Fruit fly (Drosophila melanogaster) whole organism, embryonic: ENCODE data around the gene CG11882.

ENCODE experiments used
- Awh ChIP-seq: fragments of 200-800 bp; sonication (Bioruptor generic); IDR thresholded peaks from 2 replicates; pipeline ENCODE4, ENCODE4 v1.3.6; 2022; ENCODE audit warnings: missing biosample characterization, missing genetic modification characterization
- Bgb ChIP-seq: fragments of 200-800 bp; sonication (Bioruptor generic); IDR thresholded peaks from 2 replicates; pipeline ENCODE4 v1.3.6; 2022; ENCODE audit warnings: missing biosample characterization, missing genetic modification characterization; ENCODE audit not compliant: partially characterized antibody
- C15 ChIP-seq: fragments of 200-800 bp; sonication (Bioruptor generic); IDR thresholded peaks from 3 replicates; pipeline ENCODE4 v1.3.6; 2022; ENCODE audit warnings: missing biosample characterization, missing genetic modification characterization
- CG10209 ChIP-seq: fragments of 200-800 bp; sonication (Bioruptor generic); optimal IDR thresholded peaks from 3 replicates; lab custom pipeline; 2017; ENCODE audit warnings: missing biosample characterization, mild to moderate bottlenecking, missing genetic modification characterization, missing genetic modification reagents
- CG12155 ChIP-seq: fragments of 200-800 bp; sonication (Bioruptor generic); optimal IDR thresholded peaks from 3 replicates; lab custom pipeline; 2016; ENCODE audit warnings: missing biosample characterization, missing genetic modification characterization
- CG15073 ChIP-seq: fragments of 200-800 bp; sonication (Bioruptor generic); optimal IDR thresholded peaks from 2 replicates; lab custom pipeline; 2016; ENCODE audit warnings: missing biosample characterization, missing genetic modification characterization
- CG17802 ChIP-seq: fragments of 200-800 bp; sonication (Bioruptor generic); optimal IDR thresholded peaks from 2 replicates; lab custom pipeline; 2018; ENCODE audit warnings: missing biosample characterization, mild to moderate bottlenecking, missing genetic modification characterization, moderate library complexity
- CG1832 ChIP-seq: fragments of 200-800 bp; sonication (Bioruptor generic); optimal IDR thresholded peaks from 2 replicates; lab custom pipeline; 2017; ENCODE audit warnings: missing biosample characterization, mild to moderate bottlenecking, missing genetic modification characterization, inconsistent platforms
- CG2712 ChIP-seq: fragments of 200-800 bp; optimal IDR thresholded peaks from 3 replicates; lab custom pipeline; 2019; ENCODE audit warnings: missing biosample characterization, mild to moderate bottlenecking, missing genetic modification characterization, moderate library complexity
- CG34422 ChIP-seq: fragments of 200-800 bp; sonication (Bioruptor generic); IDR thresholded peaks from 3 replicates; pipeline ENCODE4 v1.3.6; 2022; ENCODE audit warnings: missing biosample characterization, missing genetic modification characterization
- CG42726 ChIP-seq: fragments of 200-800 bp; sonication (Bioruptor generic); IDR thresholded peaks from 2 replicates; pipeline ENCODE4 v1.3.6; 2022; ENCODE audit warnings: missing biosample characterization, missing genetic modification characterization; ENCODE audit not compliant: partially characterized antibody
- CG4730 ChIP-seq: fragments of 200-800 bp; sonication (Bioruptor generic); IDR thresholded peaks from 2 replicates; pipeline ENCODE4 v1.3.6; 2022; ENCODE audit warnings: missing biosample characterization, missing genetic modification characterization
- CG6813 ChIP-seq: fragments of 200-800 bp; sonication (Bioruptor generic); optimal IDR thresholded peaks from 2 replicates; lab custom pipeline; 2017; ENCODE audit warnings: missing biosample characterization, missing genetic modification characterization, mild to moderate bottlenecking, moderate library complexity, missing genetic modification reagents
- CG7963 ChIP-seq: fragments of 200-800 bp; sonication (Bioruptor generic); IDR thresholded peaks from 3 replicates; pipeline ENCODE4 v1.3.6; 2022; ENCODE audit warnings: missing biosample characterization, missing genetic modification characterization; ENCODE audit not compliant: partially characterized antibody
- CTCF ChIP-seq: fragments of 200-800 bp; sonication (Bioruptor generic); optimal IDR thresholded peaks from 2 replicates; lab custom pipeline; 2017; ENCODE audit warnings: missing biosample characterization, mild to moderate bottlenecking, missing genetic modification characterization, moderate library complexity
- Dbx ChIP-seq: fragments of 200-800 bp; sonication (Bioruptor generic); IDR thresholded peaks from 3 replicates; pipeline ENCODE4 v1.3.6; 2022; ENCODE audit warnings: missing biosample characterization, missing genetic modification characterization
- Doc3 ChIP-seq: fragments of 200-800 bp; sonication (Bioruptor generic); IDR thresholded peaks from 3 replicates; pipeline ENCODE4 v1.3.6; 2022; ENCODE audit warnings: missing biosample characterization, missing genetic modification characterization; ENCODE audit not compliant: partially characterized antibody
- Hr39 ChIP-seq: fragments of >200 bp; optimal IDR thresholded peaks from 2 replicates; lab custom pipeline; 2017
- Hr78 ChIP-seq, 2 experiments: fragments of 200-800 bp in 1 of 2; fragments of >200 bp in 1 of 2; sonication (Bioruptor generic) in 1 of 2; optimal IDR thresholded peaks; 2 replicates each; lab custom pipeline; 2017 to 2019; ENCODE audit warnings: missing biosample characterization in 2 of 2, missing genetic modification characterization in 2 of 2, mild to moderate bottlenecking in 1 of 2, moderate library complexity in 1 of 2
- Max ChIP-seq: fragments of 200-800 bp; sonication (Bioruptor generic); optimal IDR thresholded peaks from 2 replicates; lab custom pipeline; 2016; ENCODE audit warnings: missing biosample characterization, mild to moderate bottlenecking, missing genetic modification characterization
- NFAT ChIP-seq: fragments of 200-800 bp; sonication (Bioruptor generic); IDR thresholded peaks from 2 replicates; pipeline ENCODE4 v1.3.6; 2022; ENCODE audit warnings: missing biosample characterization, missing genetic modification characterization
- Ptx1 ChIP-seq: fragments of 200-800 bp; sonication (Bioruptor generic); IDR thresholded peaks from 2 replicates; pipeline ENCODE4 v1.3.6; 2022; ENCODE audit warnings: missing biosample characterization, missing genetic modification characterization
- Sox100B ChIP-seq: fragments of 200-800 bp; sonication (Bioruptor generic); optimal IDR thresholded peaks from 3 replicates; lab custom pipeline; 2018; ENCODE audit warnings: missing biosample characterization, mild to moderate bottlenecking, missing genetic modification characterization
- Sox102F ChIP-seq: fragments of 200-800 bp; sonication (Bioruptor generic); optimal IDR thresholded peaks from 2 replicates; lab custom pipeline; 2018; ENCODE audit warnings: missing biosample characterization, mild to moderate bottlenecking, missing genetic modification characterization, moderate library complexity
- Sry-δ ChIP-seq: fragments of 200-800 bp; sonication (Bioruptor generic); optimal IDR thresholded peaks from 2 replicates; lab custom pipeline; 2016; ENCODE audit warnings: missing biosample characterization, missing genetic modification characterization
- TFAM ChIP-seq: fragments of 200-800 bp; sonication (Bioruptor generic); optimal IDR thresholded peaks from 2 replicates; lab custom pipeline; 2017; ENCODE audit warnings: missing biosample characterization, missing genetic modification characterization, inconsistent platforms
- Xrp1 ChIP-seq: fragments of 200-800 bp; sonication (Bioruptor generic); IDR thresholded peaks from 2 replicates; pipeline ENCODE4 v1.3.6; 2022; ENCODE audit warnings: missing biosample characterization, missing genetic modification characterization
- br ChIP-seq: fragments of >200 bp; optimal IDR thresholded peaks from 2 replicates; lab custom pipeline; 2017
- btn ChIP-seq: fragments of 200-800 bp; sonication (Bioruptor generic); optimal IDR thresholded peaks from 2 replicates; lab custom pipeline; 2016; ENCODE audit warnings: missing biosample characterization, missing genetic modification characterization
- ci ChIP-seq: fragments of 200-800 bp; sonication (Bioruptor generic); IDR thresholded peaks from 3 replicates; pipeline ENCODE4 v1.3.6; 2022; ENCODE audit warnings: missing biosample characterization, missing genetic modification characterization
- danr ChIP-seq: fragments of 200-800 bp; sonication (Bioruptor generic); IDR thresholded peaks from 2 replicates; pipeline ENCODE4 v1.3.6; 2022; ENCODE audit warnings: missing biosample characterization, missing genetic modification characterization
- dmrt11E ChIP-seq: fragments of 200-800 bp; sonication (Bioruptor generic); optimal IDR thresholded peaks from 3 replicates; lab custom pipeline; 2018; ENCODE audit warnings: missing biosample characterization, mild to moderate bottlenecking, missing genetic modification characterization, moderate library complexity
- dpn ChIP-seq, 2 experiments: fragments of 200-800 bp; sonication (Bioruptor generic); optimal IDR thresholded peaks; 3 replicates each; lab custom pipeline; 2016; ENCODE audit warnings: missing biosample characterization in 2 of 2, missing genetic modification characterization in 2 of 2
- ems ChIP-seq: fragments of 200-800 bp; sonication (Bioruptor generic); optimal IDR thresholded peaks from 3 replicates; lab custom pipeline; 2016; ENCODE audit warnings: missing biosample characterization, missing genetic modification characterization
- eve ChIP-seq, 2 experiments: fragments of >200 bp; optimal IDR thresholded peaks; 2 replicates each; lab custom pipeline; 2017; ENCODE audit warnings: missing biosample characterization in 2 of 2, missing genetic modification characterization in 2 of 2
- ewg ChIP-seq: fragments of 200-800 bp; sonication (Bioruptor generic); optimal IDR thresholded peaks from 3 replicates; lab custom pipeline; 2017; ENCODE audit warnings: mild to moderate bottlenecking, missing biosample characterization, missing genetic modification reagents, missing genetic modification characterization
- fd96Cb ChIP-seq: fragments of 200-800 bp; sonication (Bioruptor generic); optimal IDR thresholded peaks from 2 replicates; lab custom pipeline; 2018; ENCODE audit warnings: missing biosample characterization, mild to moderate bottlenecking, missing genetic modification characterization, moderate library complexity
- lbe ChIP-seq: fragments of 200-800 bp; sonication (Bioruptor generic); optimal IDR thresholded peaks from 2 replicates; lab custom pipeline; 2016; ENCODE audit warnings: missing biosample characterization, mild to moderate bottlenecking, missing genetic modification characterization
- lola ChIP-seq, 3 experiments: fragments of >200 bp in 2 of 3; fragments of 200-800 bp in 1 of 3; sonication (Bioruptor generic) in 1 of 3; optimal IDR thresholded peaks; 2 replicates each; lab custom pipeline; 2017 to 2019; ENCODE audit warnings: missing biosample characterization in 3 of 3, missing genetic modification characterization in 3 of 3, mild to moderate bottlenecking in 1 of 3, moderate library complexity in 1 of 3
- mam ChIP-seq: fragments of 200-800 bp; sonication (Bioruptor generic); optimal IDR thresholded peaks from 3 replicates; lab custom pipeline; 2016; ENCODE audit warnings: missing biosample characterization, missing genetic modification characterization
- odd ChIP-seq: fragments of 200-800 bp; sonication (Bioruptor generic); optimal IDR thresholded peaks from 2 replicates; lab custom pipeline; 2017; ENCODE audit warnings: missing biosample characterization, mild to moderate bottlenecking, missing genetic modification characterization
- sqz ChIP-seq: fragments of 200-800 bp; sonication (Bioruptor generic); optimal IDR thresholded peaks from 3 replicates; lab custom pipeline; 2018; ENCODE audit warnings: missing biosample characterization, mild to moderate bottlenecking, missing genetic modification characterization
- twi ChIP-seq: fragments of 200-800 bp; optimal IDR thresholded peaks from 2 replicates; lab custom pipeline; 2019; ENCODE audit warnings: missing biosample characterization, mild to moderate bottlenecking, missing genetic modification characterization, moderate library complexity

Gene CG11882

DNA sequence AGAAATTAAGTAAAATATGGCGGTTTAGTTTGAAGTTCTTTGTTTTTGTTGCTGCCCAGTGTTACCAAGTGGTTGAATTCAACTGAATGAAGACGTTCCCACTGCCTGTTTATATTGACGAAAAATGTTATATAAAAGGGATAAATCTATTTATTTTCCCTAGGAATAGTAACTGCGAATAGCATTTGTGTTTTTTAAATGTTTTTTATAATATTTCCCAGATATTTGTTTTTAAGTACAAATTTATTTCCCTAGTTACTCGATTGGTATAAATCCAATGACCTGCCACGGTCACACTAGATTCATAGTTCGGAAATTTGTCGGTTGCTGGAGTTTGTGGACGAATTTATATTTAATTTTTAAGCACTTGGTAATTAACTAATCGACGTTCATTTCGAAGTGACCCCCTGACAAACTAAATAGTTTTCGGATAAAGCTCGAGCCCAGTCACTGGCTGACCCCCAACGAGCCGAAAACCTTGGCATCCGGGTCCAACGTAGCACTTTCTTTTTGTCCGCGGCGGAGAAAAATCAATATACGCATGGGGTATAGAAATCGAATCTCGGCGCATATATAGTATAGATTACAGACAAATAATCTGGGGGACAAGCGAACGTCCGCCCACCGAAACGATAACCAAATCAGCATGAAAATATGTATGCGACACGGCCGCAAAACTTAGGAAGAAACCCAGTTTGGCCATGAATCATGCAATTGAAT, 16.9 kb downstream of the CG11882 start, which contains the start of the genes dgt6 and Vha100-1 (continued):
- TF ChIP-seq lola (GFP tag; optimal IDR thresholded peaks at IDR 0.05; lab: Kevin White, UChicago) (peak in 1 of 3 experiments; percentile 26), CG34422 (GFP tag; lab: Robert Waterston, UW) (0 out of 3 replicates have a peak, but pooled peaks have one; percentile 28), TFAM (GFP tag; lab: Kevin White, UChicago) (no peak), ci (GFP tag; lab: Robert Waterston, UW) (no peak), NFAT (GFP tag; lab: Robert Waterston, UW) (no peak), CG12155 (GFP tag; lab: Kevin White, UChicago) (peak; percentile 24), Xrp1 (GFP tag; lab: Robert Waterston, UW) (peak; percentile 40; the same call in 1 of the 2 replicates), Ptx1 (GFP tag; lab: Robert Waterston, UW) (no peak), CG17802 (peak; percentile 51), mam (GFP tag; lab: Kevin White, UChicago) (no peak), CG4730 (GFP tag; lab: Robert Waterston, UW) (no peak), ewg (GFP tag; lab: Kevin White, UChicago) (no peak), CG2712 (tag; lab: Kevin White, UChicago) (peak; percentile 53), Awh (no peak), twi (no peak), CTCF (peak; percentile 61), ems (GFP tag; lab: Kevin White, UChicago) (peak; percentile 35), Sox102F (no peak), CG42726 (GFP tag; lab: Robert Waterston, UW) (no peak), btn (GFP tag; lab: Kevin White, UChicago) (no peak), CG6813 (GFP tag; lab: Kevin White, UChicago) (no peak), dpn (GFP tag; optimal IDR thresholded peaks at IDR 0.05; lab: Kevin White, UChicago) (peak in 1 of 2 experiments; percentile 8), odd (GFP tag; lab: Kevin White, UChicago) (no peak), CG10209 (GFP tag; lab: Kevin White, UChicago) (no peak), CG7963 (no peak), lbe (GFP tag; lab: Kevin White, UChicago) (peak; percentile 5), CG15073 (GFP tag; lab: Kevin White, UChicago) (no peak), eve (GFP tag; optimal IDR thresholded peaks at IDR 0.05; lab: Kevin White, UChicago) (no peak), C15 (GFP tag; lab: Robert Waterston, UW) (no peak), sqz (no peak), danr (GFP tag; lab: Robert Waterston, UW) (no peak), dmrt11E (tag; lab: Kevin White, UChicago) (no peak), Max (GFP tag; lab: Kevin White, UChicago) (peak; percentile 42), Hr78 (GFP tag; optimal IDR thresholded peaks at IDR 0.05; lab: Kevin White, UChicago) (no peak), Sox100B (GFP tag; lab: Kevin White, UChicago) (no peak), CG1832 (GFP tag; lab: Kevin White, UChicago) (no peak), fd96Cb (tag; lab: Kevin White, UChicago) (no peak), Dbx (GFP tag; lab: Robert Waterston, UW) (peak; percentile 43; the same call in 1 of the 3 replicates), Sry-δ (peak; percentile 46), br (lab: Kevin White, UChicago) (no peak), Doc3 (GFP tag; lab: Robert Waterston, UW) (no peak), Hr39 (lab: Kevin White, UChicago) (no peak), Bgb (GFP tag; lab: Robert Waterston, UW) (no peak)
